Fruit fly (Drosophila melanogaster): ENCODE measurements around the gene NO66.
A peak's percentile ranks its signal among the peaks of the same experiment; 100 is the strongest.

- TF ChIP-seq CG8478 (optimal IDR thresholded peaks at IDR 0.05), result no peak
- TF ChIP-seq CTCF (optimal IDR thresholded peaks at IDR 0.05), result peak; percentile 81 to 82
Measured at dm6 chrX:4293418-4293817, 25.8 kb upstream of the NO66 start.
